Fruit fly (Drosophila melanogaster) Kc167 (cell line): ENCODE measurements around the gene CG32564.

ENCODE experiments used
- Myc ChIP-seq: fragments of >200 bp; optimal IDR thresholded peaks from 2 replicates; lab custom pipeline; 2017; ENCODE audit warnings: missing external identifiers
- Sin3A ChIP-seq: fragments of >200 bp; optimal IDR thresholded peaks from 2 replicates; lab custom pipeline; 2018; ENCODE audit warnings: missing external identifiers
- insv ChIP-seq: fragments of >200 bp; optimal IDR thresholded peaks from 3 replicates; lab custom pipeline; 2018; ENCODE audit warnings: missing external identifiers
- psq ChIP-seq: fragments of >200 bp; optimal IDR thresholded peaks from 2 replicates; lab custom pipeline; 2017; ENCODE audit warnings: missing external identifiers

- TF ChIP-seq Myc (lab: Kevin White, UChicago) (no peak), insv (lab: Kevin White, UChicago) (no peak), Sin3A (no peak), psq (lab: Kevin White, UChicago) (no peak)
Measured at dm6 chrX:17206046-17206445, at the start of gene CG32564.
